Worm (Caenorhabditis elegans) whole organism, L4 larva: ENCODE results near the gene emre-1.

Experiments
- T26A8.4 ChIP-seq: fragments of 200-800 bp; sonication (Bioruptor generic); IDR thresholded peaks from 2 replicates; pipeline ENCODE4 v1.3.6; 2022; ENCODE audit warnings: missing genetic modification characterization, missing compliant biosample characterization
- ZK546.5 ChIP-seq, 2 experiments: sonication (generic microtip); optimal IDR thresholded peaks; 2 replicates each; lab custom pipeline; 2017; ENCODE audit warnings: missing biosample characterization in 2 of 2, missing genetic modification characterization in 2 of 2
- ama-1 ChIP-seq: fragments of 150-350 bp; optimal IDR thresholded peaks from 2 replicates; lab custom pipeline; 2014; ENCODE audit warnings: inconsistent platforms, mixed read lengths
- attf-4 ChIP-seq: sonication (generic microtip); optimal IDR thresholded peaks from 3 replicates; lab custom pipeline; 2017; ENCODE audit warnings: missing biosample characterization, missing genetic modification characterization
- ceh-32 ChIP-seq: sonication (generic microtip); optimal IDR thresholded peaks from 2 replicates; lab custom pipeline; 2016; ENCODE audit warnings: mild to moderate bottlenecking, missing genetic modification characterization, missing compliant biosample characterization; ENCODE audit not compliant: poor library complexity
- lin-39 ChIP-seq: fragments of 150-350 bp; optimal IDR thresholded peaks from 2 replicates; lab custom pipeline; 2014; ENCODE audit warnings: missing biosample characterization, missing genetic modification reagents, missing genetic modification characterization
- nhr-48 ChIP-seq: sonication (generic microtip); optimal IDR thresholded peaks from 2 replicates; lab custom pipeline; 2016; ENCODE audit warnings: mild to moderate bottlenecking, missing genetic modification characterization, missing compliant biosample characterization
- snpc-4 ChIP-seq: fragments of 150-350 bp; optimal IDR thresholded peaks from 2 replicates; lab custom pipeline; 2014; ENCODE audit warnings: missing biosample characterization, missing genetic modification characterization
- unc-62 ChIP-seq, 3 experiments: fragments of 150-350 bp in 1 of 3; sonication (generic microtip); optimal IDR thresholded peaks in 2 of 3; peaks in 1 of 3; 1 replicate in 1 of 3; 2 replicates in 2 of 3; lab custom pipeline; 2014 to 2017; ENCODE audit warnings: missing biosample characterization in 3 of 3, missing genetic modification characterization in 3 of 3, missing genetic modification reagents in 3 of 3, missing genotype in 1 of 3
- zag-1 ChIP-seq: fragments of 150-350 bp; optimal IDR thresholded peaks from 2 replicates; lab custom pipeline; 2014; ENCODE audit warnings: missing biosample characterization, missing genetic modification characterization

ce11 chrX:14969615-14970014 is 9.9 kb upstream of the emre-1 start:
- TF ChIP-seq attf-4 (tag; lab: Kevin White, UChicago) (no peak), nhr-48 (no peak), ama-1 (lab: Kevin White, UChicago) (no peak), lin-39 (tag; lab: Kevin White, UChicago) (no peak), zag-1 (tag; lab: Kevin White, UChicago) (no peak), ceh-32 (tag; lab: Kevin White, UChicago) (no peak), unc-62 (GFP tag; optimal IDR thresholded peaks at IDR 0.05 in 1 of 2; lab: Kevin White, UChicago) (no peak), unc-62 (tag; optimal IDR thresholded peaks at IDR 0.05; lab: Kevin White, UChicago) (no peak), T26A8.4 (no peak), snpc-4 (no peak), ZK546.5 (tag; optimal IDR thresholded peaks at IDR 0.05; lab: Kevin White, UChicago) (no peak)
